Fruit fly (Drosophila melanogaster) whole organism, embryonic: Measurements from ENCODE around the gene CG4607.
A peak's percentile ranks its signal among the peaks of the same experiment; 100 is the strongest.

Experiments used
- Antp ChIP-seq: fragments of 200-800 bp; sonication (Bioruptor generic); optimal IDR thresholded peaks from 3 replicates; lab custom pipeline; 2016; ENCODE audit warnings: missing biosample characterization, missing genetic modification characterization
- Blimp-1 ChIP-seq: fragments of 200-800 bp; sonication (Bioruptor generic); optimal IDR thresholded peaks from 3 replicates; lab custom pipeline; 2018; ENCODE audit warnings: missing biosample characterization, missing genetic modification characterization, mild to moderate bottlenecking, moderate library complexity, missing genetic modification reagents
- Bteb2 ChIP-seq: fragments of 200-800 bp; sonication (Bioruptor generic); optimal IDR thresholded peaks from 2 replicates; lab custom pipeline; 2016; ENCODE audit warnings: missing biosample characterization, missing genetic modification characterization
- CG10366 ChIP-seq: fragments of 200-800 bp; sonication (Bioruptor generic); IDR thresholded peaks from 2 replicates; pipeline ENCODE4 v1.3.6; 2022; ENCODE audit warnings: missing biosample characterization, missing genetic modification characterization
- CG10979 ChIP-seq: fragments of 200-800 bp; sonication (Bioruptor generic); optimal IDR thresholded peaks from 2 replicates; lab custom pipeline; 2018; ENCODE audit warnings: missing biosample characterization, mild to moderate bottlenecking, missing genetic modification characterization, moderate library complexity
- CG11247 ChIP-seq: fragments of 200-800 bp; sonication (Bioruptor generic); IDR thresholded peaks from 2 replicates; pipeline ENCODE4 v1.3.6; 2022; ENCODE audit warnings: missing biosample characterization, missing genetic modification characterization
- CG11560 ChIP-seq: fragments of 200-800 bp; sonication (Bioruptor generic); IDR thresholded peaks from 3 replicates; pipeline ENCODE4 v1.3.6; 2022; ENCODE audit warnings: missing biosample characterization, missing genetic modification characterization
- CG12391 ChIP-seq: fragments of 200-800 bp; sonication (Bioruptor generic); optimal IDR thresholded peaks from 3 replicates; lab custom pipeline; 2018; ENCODE audit warnings: missing biosample characterization, mild to moderate bottlenecking, missing genetic modification characterization, moderate library complexity
- CG13424 ChIP-seq: fragments of 200-800 bp; sonication (Bioruptor generic); optimal IDR thresholded peaks from 2 replicates; lab custom pipeline; 2019; ENCODE audit warnings: missing biosample characterization, mild to moderate bottlenecking, missing genetic modification characterization, moderate library complexity
- CG13775 ChIP-seq: fragments of 200-800 bp; sonication (Bioruptor generic); optimal IDR thresholded peaks from 3 replicates; lab custom pipeline; 2017; ENCODE audit warnings: missing biosample characterization, mild to moderate bottlenecking, missing genetic modification characterization
- CG14014 ChIP-seq: fragments of 200-800 bp; sonication (Bioruptor generic); IDR thresholded peaks from 2 replicates; pipeline ENCODE4 v1.3.6; 2022; ENCODE audit warnings: missing biosample characterization, missing genetic modification characterization
- CG1529 ChIP-seq: fragments of 200-800 bp; sonication (Bioruptor generic); optimal IDR thresholded peaks from 3 replicates; lab custom pipeline; 2018; ENCODE audit warnings: missing biosample characterization, missing genetic modification characterization
- CG17359 ChIP-seq: fragments of 200-800 bp; sonication (Bioruptor generic); optimal IDR thresholded peaks from 3 replicates; lab custom pipeline; 2018; ENCODE audit warnings: missing biosample characterization, mild to moderate bottlenecking, missing genetic modification characterization, moderate library complexity
- CG17385 ChIP-seq: fragments of 200-800 bp; sonication (Bioruptor generic); optimal IDR thresholded peaks from 3 replicates; lab custom pipeline; 2018; ENCODE audit warnings: missing biosample characterization, mild to moderate bottlenecking, missing genetic modification characterization
- CG18599 ChIP-seq: fragments of 200-800 bp; sonication (Bioruptor generic); optimal IDR thresholded peaks from 3 replicates; lab custom pipeline; 2017; ENCODE audit warnings: missing biosample characterization, missing genetic modification characterization, mild to moderate bottlenecking, moderate library complexity, missing genetic modification reagents
- CG2678 ChIP-seq: fragments of 200-800 bp; sonication (Bioruptor generic); optimal IDR thresholded peaks from 3 replicates; lab custom pipeline; 2019; ENCODE audit warnings: missing biosample characterization, mild to moderate bottlenecking, missing genetic modification characterization, moderate library complexity
- CG2889 ChIP-seq: fragments of 200-800 bp; sonication (Bioruptor generic); IDR thresholded peaks from 3 replicates; pipeline ENCODE4 v1.3.6; 2022; ENCODE audit warnings: missing biosample characterization, missing genetic modification characterization
- CG4424 ChIP-seq: fragments of 200-800 bp; sonication (Bioruptor generic); optimal IDR thresholded peaks from 3 replicates; lab custom pipeline; 2016; ENCODE audit warnings: missing biosample characterization, missing genetic modification characterization
- CG4617 ChIP-seq: fragments of 200-800 bp; sonication (Bioruptor generic); optimal IDR thresholded peaks from 3 replicates; lab custom pipeline; 2016; ENCODE audit warnings: missing biosample characterization, missing genetic modification characterization, borderline replicate concordance
- CG4707 ChIP-seq: fragments of 200-800 bp; sonication (Bioruptor generic); optimal IDR thresholded peaks from 2 replicates; lab custom pipeline; 2018; ENCODE audit warnings: missing biosample characterization, mild to moderate bottlenecking, missing genetic modification characterization, moderate library complexity
- CG5245 ChIP-seq: fragments of 200-800 bp; sonication (Bioruptor generic); optimal IDR thresholded peaks from 3 replicates; lab custom pipeline; 2016; ENCODE audit warnings: missing biosample characterization, missing genetic modification characterization
- CG6175 ChIP-seq: fragments of 200-800 bp; sonication (Bioruptor generic); IDR thresholded peaks from 3 replicates; pipeline ENCODE4 v1.3.6; 2022; ENCODE audit warnings: missing biosample characterization, missing genetic modification characterization
- CG6689 ChIP-seq: fragments of 200-800 bp; sonication (Bioruptor generic); IDR thresholded peaks from 2 replicates; pipeline ENCODE4 v1.3.6; 2022; ENCODE audit warnings: missing biosample characterization, missing genetic modification characterization
- CG8281 ChIP-seq: fragments of 200-800 bp; sonication (Bioruptor generic); optimal IDR thresholded peaks from 2 replicates; lab custom pipeline; 2018; ENCODE audit warnings: missing biosample characterization, mild to moderate bottlenecking, missing genetic modification characterization, moderate library complexity
- CG8924 ChIP-seq: fragments of 200-800 bp; optimal IDR thresholded peaks from 3 replicates; lab custom pipeline; 2019; ENCODE audit warnings: missing biosample characterization, mild to moderate bottlenecking, missing genetic modification characterization, moderate library complexity
- CG9437 ChIP-seq: fragments of 200-800 bp; sonication (Bioruptor generic); optimal IDR thresholded peaks from 2 replicates; lab custom pipeline; 2018; ENCODE audit warnings: missing biosample characterization, mild to moderate bottlenecking, missing genetic modification characterization
- HLHmδ ChIP-seq: fragments of 200-800 bp; sonication (Bioruptor generic); optimal IDR thresholded peaks from 2 replicates; lab custom pipeline; 2018; ENCODE audit warnings: missing biosample characterization, mild to moderate bottlenecking, missing genetic modification characterization, moderate library complexity
- Myb ChIP-seq: fragments of 200-800 bp; sonication (Bioruptor generic); optimal IDR thresholded peaks from 2 replicates; lab custom pipeline; 2016; ENCODE audit warnings: missing biosample characterization, missing genetic modification characterization
- NK7.1 ChIP-seq: fragments of 200-800 bp; sonication (Bioruptor generic); optimal IDR thresholded peaks from 3 replicates; lab custom pipeline; 2016; ENCODE audit warnings: missing biosample characterization, missing genetic modification characterization
- Ptx1 ChIP-seq: fragments of 200-800 bp; sonication (Bioruptor generic); IDR thresholded peaks from 2 replicates; pipeline ENCODE4 v1.3.6; 2022; ENCODE audit warnings: missing biosample characterization, missing genetic modification characterization
- Rx ChIP-seq: fragments of 200-800 bp; sonication (Bioruptor generic); IDR thresholded peaks from 2 replicates; pipeline ENCODE4 v1.3.6; 2022; ENCODE audit warnings: missing biosample characterization, missing genetic modification characterization
- Sox100B ChIP-seq: fragments of 200-800 bp; sonication (Bioruptor generic); optimal IDR thresholded peaks from 3 replicates; lab custom pipeline; 2018; ENCODE audit warnings: missing biosample characterization, mild to moderate bottlenecking, missing genetic modification characterization
- Trl ChIP-seq, 3 experiments: fragments of >200 bp in 2 of 3; fragments of 200-800 bp in 1 of 3; sonication (Bioruptor generic) in 1 of 3; optimal IDR thresholded peaks; 2 replicates in 1 of 3; 3 replicates in 2 of 3; lab custom pipeline; 2016 to 2017; ENCODE audit warnings: missing biosample characterization in 1 of 3, missing genetic modification characterization in 1 of 3
- ac ChIP-seq: fragments of 200-800 bp; sonication (Bioruptor generic); optimal IDR thresholded peaks from 3 replicates; lab custom pipeline; 2017; ENCODE audit warnings: missing biosample characterization, mild to moderate bottlenecking, missing genetic modification characterization
- az2 ChIP-seq: fragments of 200-800 bp; sonication (Bioruptor generic); optimal IDR thresholded peaks from 3 replicates; lab custom pipeline; 2016; ENCODE audit warnings: missing biosample characterization, missing genetic modification characterization
- bcd ChIP-seq: fragments of 200-800 bp; sonication (Bioruptor generic); optimal IDR thresholded peaks from 2 replicates; lab custom pipeline; 2017; ENCODE audit warnings: missing biosample characterization, mild to moderate bottlenecking, missing genetic modification characterization
- cato ChIP-seq: fragments of 200-800 bp; sonication (Bioruptor generic); optimal IDR thresholded peaks from 2 replicates; lab custom pipeline; 2016; ENCODE audit warnings: missing biosample characterization, missing genetic modification characterization, borderline replicate concordance
- ci ChIP-seq: fragments of 200-800 bp; sonication (Bioruptor generic); IDR thresholded peaks from 3 replicates; pipeline ENCODE4 v1.3.6; 2022; ENCODE audit warnings: missing biosample characterization, missing genetic modification characterization
- fu2 ChIP-seq: fragments of 200-800 bp; sonication (Bioruptor generic); optimal IDR thresholded peaks from 2 replicates; lab custom pipeline; 2016; ENCODE audit warnings: missing biosample characterization, missing genetic modification characterization
- gem ChIP-seq: fragments of 200-800 bp; sonication (Bioruptor generic); optimal IDR thresholded peaks from 2 replicates; lab custom pipeline; 2019; ENCODE audit warnings: missing biosample characterization, mild to moderate bottlenecking, missing genetic modification characterization, moderate library complexity
- ind ChIP-seq: fragments of 200-800 bp; sonication (Bioruptor generic); optimal IDR thresholded peaks from 3 replicates; lab custom pipeline; 2016; ENCODE audit warnings: missing biosample characterization, missing genetic modification characterization
- jing ChIP-seq: fragments of 200-800 bp; sonication (Bioruptor generic); optimal IDR thresholded peaks from 2 replicates; lab custom pipeline; 2018; ENCODE audit warnings: missing biosample characterization, mild to moderate bottlenecking, missing genetic modification characterization
- lola ChIP-seq, 3 experiments: fragments of >200 bp in 2 of 3; fragments of 200-800 bp in 1 of 3; sonication (Bioruptor generic) in 1 of 3; optimal IDR thresholded peaks; 2 replicates each; lab custom pipeline; 2017 to 2019; ENCODE audit warnings: missing biosample characterization in 3 of 3, missing genetic modification characterization in 3 of 3, mild to moderate bottlenecking in 1 of 3, moderate library complexity in 1 of 3
- sens ChIP-seq: fragments of 200-800 bp; sonication (Bioruptor generic); peaks from one replicate; lab custom pipeline; 2016; ENCODE audit warnings: missing biosample characterization, missing genetic modification characterization
- sisA ChIP-seq: fragments of 200-800 bp; sonication (Bioruptor generic); IDR thresholded peaks from 2 replicates; pipeline ENCODE4 v1.3.6; 2022; ENCODE audit warnings: missing biosample characterization, missing genetic modification characterization
- tap ChIP-seq: fragments of 200-800 bp; optimal IDR thresholded peaks from 3 replicates; lab custom pipeline; 2019; ENCODE audit warnings: missing biosample characterization, mild to moderate bottlenecking, missing genetic modification characterization, moderate library complexity
- tgo ChIP-seq: fragments of 200-800 bp; sonication (Bioruptor generic); IDR thresholded peaks from 3 replicates; pipeline ENCODE4 v1.3.6; 2022; ENCODE audit warnings: missing biosample characterization, missing genetic modification characterization
- tll ChIP-seq, 2 experiments: fragments of 200-800 bp in 1 of 2; fragments of >200 bp in 1 of 2; sonication (Bioruptor generic) in 1 of 2; optimal IDR thresholded peaks; 2 replicates each; lab custom pipeline; 2017 to 2019; ENCODE audit warnings: missing biosample characterization in 2 of 2, missing genetic modification characterization in 2 of 2, mild to moderate bottlenecking in 1 of 2, moderate library complexity in 1 of 2
- unpg ChIP-seq: fragments of 200-800 bp; sonication (Bioruptor generic); optimal IDR thresholded peaks from 3 replicates; lab custom pipeline; 2018; ENCODE audit warnings: missing biosample characterization, mild to moderate bottlenecking, missing genetic modification characterization, moderate library complexity
- zen ChIP-seq: fragments of 200-800 bp; sonication (Bioruptor generic); optimal IDR thresholded peaks from 3 replicates; lab custom pipeline; 2018; ENCODE audit warnings: missing biosample characterization, mild to moderate bottlenecking, missing genetic modification characterization, moderate library complexity

The CG4607 gene

DNA sequence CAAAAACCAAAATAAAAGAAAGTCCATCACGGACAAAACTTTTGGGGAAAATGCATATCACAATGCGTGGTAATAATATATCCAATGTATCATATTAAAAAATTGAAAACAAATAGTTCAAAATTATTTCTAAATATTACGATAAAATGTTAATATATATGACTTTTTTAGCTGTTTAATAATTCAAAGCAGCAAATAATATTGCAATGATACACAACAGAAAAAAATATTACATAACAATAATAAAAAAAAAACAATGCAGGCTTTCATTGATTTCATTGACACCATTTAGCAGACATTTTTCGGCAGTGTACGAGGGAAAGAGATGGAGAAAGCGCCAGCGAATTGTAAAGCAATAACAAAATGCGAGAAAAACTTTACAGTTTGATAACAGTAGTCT is 25.6 kb downstream of the CG4607 start (continued):
- TF ChIP-seq cato (GFP tag; lab: Kevin White, UChicago) = no peak
- peak; percentile 1 for TF ChIP-seq ind (GFP tag; lab: Kevin White, UChicago)
- TF ChIP-seq CG2678 (tag; lab: Kevin White, UChicago) = peak; percentile 68
- TF ChIP-seq tgo (GFP tag; lab: Robert Waterston, UW) = peak; percentile 18; the same call in 1 of the 3 replicates
- TF ChIP-seq jing (GFP tag; lab: Kevin White, UChicago) = no peak
- TF ChIP-seq ac (GFP tag; lab: Kevin White, UChicago) = no peak
- peak; percentile 36 for TF ChIP-seq Sox100B
- TF ChIP-seq CG17385 (GFP tag; lab: Kevin White, UChicago) = peak; percentile 49
- peak; percentile 36 for TF ChIP-seq CG10366 (GFP tag; lab: Robert Waterston, UW)
- no peak for TF ChIP-seq CG18599 (GFP tag; lab: Kevin White, UChicago)
- peak; percentile 57 for TF ChIP-seq CG17359 (tag; lab: Kevin White, UChicago)
- TF ChIP-seq unpg (GFP tag; lab: Kevin White, UChicago) = peak; percentile 46
- no peak for TF ChIP-seq Rx (GFP tag; lab: Robert Waterston, UW)
- no peak for TF ChIP-seq Antp (GFP tag; lab: Kevin White, UChicago)
- TF ChIP-seq Blimp-1 = peak; percentile 69
- TF ChIP-seq CG2889 (GFP tag; lab: Robert Waterston, UW) = no peak
- peak; percentile 36 for TF ChIP-seq CG4424 (GFP tag; lab: Kevin White, UChicago)
- peak; percentile 43; the same call in 1 of the 2 replicates for TF ChIP-seq Ptx1
- peak; percentile 81 for TF ChIP-seq sens (GFP tag; lab: Kevin White, UChicago)
- peak; percentile 74; the same call in 1 of the 3 replicates for TF ChIP-seq ci (GFP tag; lab: Robert Waterston, UW)
- peak; percentile 36 for TF ChIP-seq CG13424 (tag; lab: Kevin White, UChicago)
- no peak for TF ChIP-seq Trl (optimal IDR thresholded peaks at IDR 0.05; lab: Kevin White, UChicago)
- no peak for TF ChIP-seq Trl (GFP tag; optimal IDR thresholded peaks at IDR 0.05; lab: Kevin White, UChicago)
- peak; percentile 15 for TF ChIP-seq CG1529 (GFP tag; lab: Kevin White, UChicago)
- TF ChIP-seq CG10979 (tag; lab: Kevin White, UChicago) = peak; percentile 59
- no peak for TF ChIP-seq NK7.1 (GFP tag; lab: Kevin White, UChicago)
- peak; percentile 32 for TF ChIP-seq az2
- peak; percentile 29 for TF ChIP-seq CG4617
- TF ChIP-seq CG13775 (GFP tag; lab: Kevin White, UChicago) = no peak
- TF ChIP-seq Bteb2 = no peak
- TF ChIP-seq CG6689 = peak; percentile 28; the same call in 1 of the 2 replicates
- peak; percentile 11 for TF ChIP-seq zen
- no peak for TF ChIP-seq fu2 (GFP tag; lab: Kevin White, UChicago)
- peak in 1 of 3 experiments; percentile 8 for TF ChIP-seq lola (GFP tag; optimal IDR thresholded peaks at IDR 0.05; lab: Kevin White, UChicago)
- TF ChIP-seq CG9437 (GFP tag; lab: Kevin White, UChicago) = peak; percentile 24
- no peak for TF ChIP-seq CG11560 (tag; lab: Robert Waterston, UW)
- TF ChIP-seq CG14014 = no peak
- no peak for TF ChIP-seq CG11247
- no peak for TF ChIP-seq CG8924 (tag; lab: Kevin White, UChicago)
- TF ChIP-seq bcd (GFP tag; lab: Kevin White, UChicago) = peak; percentile 6
- no peak for TF ChIP-seq tll (GFP tag; optimal IDR thresholded peaks at IDR 0.05; lab: Kevin White, UChicago)
- no peak for TF ChIP-seq CG8281 (tag; lab: Kevin White, UChicago)
- no peak for TF ChIP-seq Myb (GFP tag; lab: Kevin White, UChicago)
- TF ChIP-seq CG6175 (GFP tag; lab: Robert Waterston, UW) = no peak
- TF ChIP-seq CG5245 = no peak
- TF ChIP-seq CG4707 (GFP tag; lab: Kevin White, UChicago) = peak; percentile 23
- peak; percentile 55 for TF ChIP-seq sisA (GFP tag; lab: Robert Waterston, UW)
- peak; percentile 55 for TF ChIP-seq CG12391 (tag; lab: Kevin White, UChicago)
- TF ChIP-seq tap (tag; lab: Kevin White, UChicago) = no peak
- TF ChIP-seq gem (tag; lab: Kevin White, UChicago) = peak; percentile 80
- TF ChIP-seq HLHmδ (GFP tag; lab: Kevin White, UChicago) = no peak
